ENCODE assay signal across 1 fruit fly cellular context in genomic region chr3R:23992823-23993797, dm6.
TF ChIP-seq lines count a peak whose summit lies in the region.

Gene Epp (minus strand): TSS chr3R:23992916.
Gene Rab7 (plus strand): TSS chr3R:23993008.

TF ChIP-seq in whole organism, embryonic, 481 proteins besides CTCF, POLR2A, EP300 and RAD21 (continued from another document and continues in another):
- TF ChIP-seq CG12769 (tag; optimal IDR thresholded peaks at IDR 0.05; lab: Kevin White, UChicago) (no peak), croc (GFP tag; conservative IDR thresholded peaks at IDR 0.05; lab: Robert Waterston, UW) (no peak), mld (GFP tag; IDR thresholded peaks at IDR 0.05; lab: Robert Waterston, UW; ENCODE audit: partially characterized antibody) (peak; percentile 84; the same call in 2 of the 3 replicates), Ptx1 (GFP tag; IDR thresholded peaks at IDR 0.05; lab: Robert Waterston, UW) (peak; percentile 40; the same call in 1 of the 2 replicates), Hr39 (optimal IDR thresholded peaks at IDR 0.05; lab: Kevin White, UChicago) (no peak), Hr51 (GFP tag; optimal IDR thresholded peaks at IDR 0.05; lab: Kevin White, UChicago) (peak in 1 of 2 experiments; percentile 52), schlank (tag; optimal IDR thresholded peaks at IDR 0.05; lab: Kevin White, UChicago) (no peak), hth (optimal IDR thresholded peaks at IDR 0.05; lab: Kevin White, UChicago) (no peak), YL-1 (GFP tag; optimal IDR thresholded peaks at IDR 0.05; lab: Kevin White, UChicago) (peak; percentile 98), tna (GFP tag; IDR thresholded peaks at IDR 0.05; lab: Robert Waterston, UW; ENCODE audit: partially characterized antibody) (peak; percentile 78), pan (optimal IDR thresholded peaks at IDR 0.05; lab: Kevin White, UChicago) (no peak), pan (GFP tag; optimal IDR thresholded peaks at IDR 0.05 in 1 of 2, IDR thresholded peaks at IDR 0.05 in 1 of 2) (no peak), sim (GFP tag; IDR thresholded peaks at IDR 0.05; lab: Robert Waterston, UW) (no peak), CG2875 (GFP tag; optimal IDR thresholded peaks at IDR 0.05; lab: Kevin White, UChicago) (no peak), gcm2 (GFP tag; optimal IDR thresholded peaks at IDR 0.05; lab: Kevin White, UChicago) (no peak), CG10979 (tag; optimal IDR thresholded peaks at IDR 0.05; lab: Kevin White, UChicago) (peak; percentile 19), ftz-f1 (GFP tag; optimal IDR thresholded peaks at IDR 0.05; lab: Kevin White, UChicago) (no peak), Hr78 (GFP tag; optimal IDR thresholded peaks at IDR 0.05; lab: Kevin White, UChicago) (no peak), Optix (GFP tag; IDR thresholded peaks at IDR 0.05; lab: Robert Waterston, UW) (no peak), CG4617 (GFP tag; optimal IDR thresholded peaks at IDR 0.05; lab: Kevin White, UChicago; ENCODE audit: borderline replicate concordance) (peak; percentile 90), grn (GFP tag; optimal IDR thresholded peaks at IDR 0.05; lab: Kevin White, UChicago) (peak; percentile 9), ham (GFP tag; IDR thresholded peaks at IDR 0.05; lab: Robert Waterston, UW) (no peak), NFAT (GFP tag; IDR thresholded peaks at IDR 0.05; lab: Robert Waterston, UW) (peak; percentile 66; the same call in 1 of the 2 replicates), Poxn (GFP tag; IDR thresholded peaks at IDR 0.05; lab: Robert Waterston, UW) (no peak), run (tag; optimal IDR thresholded peaks at IDR 0.05; lab: Kevin White, UChicago) (no peak), en (GFP tag; optimal IDR thresholded peaks at IDR 0.05; lab: Kevin White, UChicago) (no peak), Lim3 (GFP tag; IDR thresholded peaks at IDR 0.05; lab: Robert Waterston, UW) (no peak), Abd-B (GFP tag; optimal IDR thresholded peaks at IDR 0.05; lab: Kevin White, UChicago) (no peak), CG2678 (tag; optimal IDR thresholded peaks at IDR 0.05; lab: Kevin White, UChicago) (no peak), Fer2 (tag; optimal IDR thresholded peaks at IDR 0.05; lab: Kevin White, UChicago) (peak; percentile 23), bigmax (GFP tag; optimal IDR thresholded peaks at IDR 0.05; lab: Kevin White, UChicago) (no peak), prd (optimal IDR thresholded peaks at IDR 0.05; lab: Kevin White, UChicago) (no peak), prd (GFP tag; IDR thresholded peaks at IDR 0.05; lab: Robert Waterston, UW) (peak; percentile 43; the same call in 2 of the 3 replicates), CG6689 (GFP tag; IDR thresholded peaks at IDR 0.05; lab: Robert Waterston, UW) (no peak), fd3F (GFP tag; optimal IDR thresholded peaks at IDR 0.05; lab: Kevin White, UChicago) (no peak), dm (GFP tag; optimal IDR thresholded peaks at IDR 0.05; lab: Kevin White, UChicago) (peak; percentile 62), sd (tag; optimal IDR thresholded peaks at IDR 0.05; lab: Kevin White, UChicago) (peak; percentile 92), gt (GFP tag; IDR thresholded peaks at IDR 0.05; lab: Robert Waterston, UW) (no peak), pita (GFP tag; optimal IDR thresholded peaks at IDR 0.05; lab: Kevin White, UChicago) (no peak), pb (GFP tag; optimal IDR thresholded peaks at IDR 0.05; lab: Kevin White, UChicago) (peak; percentile 51), TFAM (GFP tag; optimal IDR thresholded peaks at IDR 0.05; lab: Kevin White, UChicago) (no peak), Side (GFP tag; optimal IDR thresholded peaks at IDR 0.05; lab: Kevin White, UChicago) (peak; percentile 0), Chrac-16 (GFP tag; optimal IDR thresholded peaks at IDR 0.05; lab: Kevin White, UChicago) (no peak), dan (GFP tag; IDR thresholded peaks at IDR 0.05; lab: Robert Waterston, UW) (no peak), zen2 (GFP tag; IDR thresholded peaks at IDR 0.05; lab: Robert Waterston, UW; ENCODE audit: partially characterized antibody) (peak; percentile 94), sens-2 (GFP tag; IDR thresholded peaks at IDR 0.05; lab: Robert Waterston, UW) (no peak), da (GFP tag; optimal IDR thresholded peaks at IDR 0.05; lab: Kevin White, UChicago) (no peak), Ssrp (tag; optimal IDR thresholded peaks at IDR 0.05; lab: Kevin White, UChicago) (no peak), NfI (GFP tag; optimal IDR thresholded peaks at IDR 0.05; lab: Kevin White, UChicago) (peak; percentile 51), CG7357 (GFP tag; IDR thresholded peaks at IDR 0.05; lab: Robert Waterston, UW) (0 out of 3 replicates have a peak, but pooled peaks have one; percentile 19), sob (GFP tag; IDR thresholded peaks at IDR 0.05; lab: Robert Waterston, UW) (peak; percentile 82), grau (tag; optimal IDR thresholded peaks at IDR 0.05; lab: Kevin White, UChicago) (peak; percentile 22), CG7963 (GFP tag; IDR thresholded peaks at IDR 0.05; lab: Robert Waterston, UW; ENCODE audit: partially characterized antibody) (peak; percentile 87), Drgx (GFP tag; IDR thresholded peaks at IDR 0.05; lab: Robert Waterston, UW) (no peak; the same call in 1 of the 2 replicates), Fer1 (GFP tag; optimal IDR thresholded peaks at IDR 0.05; lab: Kevin White, UChicago) (peak; percentile 3), Ets97D (GFP tag; optimal IDR thresholded peaks at IDR 0.05; lab: Kevin White, UChicago) (peak; percentile 73), Neu2 (GFP tag; optimal IDR thresholded peaks at IDR 0.05; lab: Kevin White, UChicago; ENCODE audit: borderline replicate concordance) (no peak), repo (GFP tag; optimal IDR thresholded peaks at IDR 0.05; lab: Kevin White, UChicago) (peak; percentile 7), abd-A (tag; optimal IDR thresholded peaks at IDR 0.05; lab: Kevin White, UChicago) (no peak), Fer3 (tag; optimal IDR thresholded peaks at IDR 0.05; lab: Kevin White, UChicago) (no peak), Dp (GFP tag; optimal IDR thresholded peaks at IDR 0.05; lab: Kevin White, UChicago) (peak; percentile 11), CoRest (tag; optimal IDR thresholded peaks at IDR 0.05; lab: Kevin White, UChicago) (peak; percentile 8), CG6654 (GFP tag; optimal IDR thresholded peaks at IDR 0.05; lab: Kevin White, UChicago) (no peak), al (GFP tag; IDR thresholded peaks at IDR 0.05; lab: Robert Waterston, UW) (0 out of 2 replicates have a peak, but pooled peaks have one; percentile 22), ap (GFP tag; IDR thresholded peaks at IDR 0.05; lab: Robert Waterston, UW) (no peak), pum (GFP tag; optimal IDR thresholded peaks at IDR 0.05; lab: Kevin White, UChicago) (no peak), CG8290 (GFP tag; optimal IDR thresholded peaks at IDR 0.05; lab: Kevin White, UChicago) (peak; percentile 23), CG8290 (tag; optimal IDR thresholded peaks at IDR 0.05; lab: Kevin White, UChicago) (peak in 1 of 2 experiments; percentile 73), Xrp1 (GFP tag; IDR thresholded peaks at IDR 0.05; lab: Robert Waterston, UW) (0 out of 2 replicates have a peak, but pooled peaks have one; percentile 24), CG11456 (GFP tag; IDR thresholded peaks at IDR 0.05; lab: Robert Waterston, UW) (0 out of 3 replicates have a peak, but pooled peaks have one; percentile 44), Scr (GFP tag; IDR thresholded peaks at IDR 0.05; lab: Robert Waterston, UW; ENCODE audit: partially characterized antibody) (peak; percentile 92), az2 (GFP tag; optimal IDR thresholded peaks at IDR 0.05; lab: Kevin White, UChicago) (no peak), Dip3 (GFP tag; optimal IDR thresholded peaks at IDR 0.05; lab: Kevin White, UChicago) (peak; percentile 40), gro (GFP tag; optimal IDR thresholded peaks at IDR 0.05; lab: Kevin White, UChicago) (peak; percentile 78), CG17328 (GFP tag; IDR thresholded peaks at IDR 0.05; lab: Robert Waterston, UW) (no peak), nerfin-2 (GFP tag; IDR thresholded peaks at IDR 0.05; lab: Robert Waterston, UW; ENCODE audit: partially characterized antibody) (peak; percentile 72), CG10462 (GFP tag; optimal IDR thresholded peaks at IDR 0.05; lab: Kevin White, UChicago) (no peak), CG6813 (GFP tag; optimal IDR thresholded peaks at IDR 0.05; lab: Kevin White, UChicago) (no peak), sima (GFP tag; optimal IDR thresholded peaks at IDR 0.05; lab: Kevin White, UChicago) (no peak), GATAe (GFP tag; conservative IDR thresholded peaks at IDR 0.05; lab: Robert Waterston, UW) (no peak), hkb (optimal IDR thresholded peaks at IDR 0.05; lab: Kevin White, UChicago) (no peak), hkb (GFP tag; IDR thresholded peaks at IDR 0.05; lab: Robert Waterston, UW) (no peak), chm (GFP tag; IDR thresholded peaks at IDR 0.05; lab: Robert Waterston, UW) (peak; percentile 58; the same call in 1 of the 2 replicates), tll (GFP tag; optimal IDR thresholded peaks at IDR 0.05; lab: Kevin White, UChicago) (peak in 1 of 2 experiments; percentile 0), wor (GFP tag; IDR thresholded peaks at IDR 0.05; lab: Robert Waterston, UW) (no peak), CG18599 (GFP tag; optimal IDR thresholded peaks at IDR 0.05; lab: Kevin White, UChicago) (peak; percentile 41), CG17385 (GFP tag; optimal IDR thresholded peaks at IDR 0.05; lab: Kevin White, UChicago) (peak; percentile 43), CG10209 (GFP tag; optimal IDR thresholded peaks at IDR 0.05; lab: Kevin White, UChicago) (no peak), dmrt11E (tag; optimal IDR thresholded peaks at IDR 0.05; lab: Kevin White, UChicago) (no peak), CG17802 (tag; optimal IDR thresholded peaks at IDR 0.05; lab: Kevin White, UChicago) (no peak), ash1 (GFP tag; optimal IDR thresholded peaks at IDR 0.05; lab: Kevin White, UChicago) (peak; percentile 29), trem (tag; optimal IDR thresholded peaks at IDR 0.05; lab: Kevin White, UChicago) (peak; percentile 54), slbo (GFP tag; IDR thresholded peaks at IDR 0.05; lab: Robert Waterston, UW) (peak; percentile 71), CG12744 (GFP tag; optimal IDR thresholded peaks at IDR 0.05; lab: Kevin White, UChicago) (peak; percentile 35), Kr (GFP tag; optimal IDR thresholded peaks at IDR 0.05; lab: Kevin White, UChicago) (no peak), C15 (GFP tag; IDR thresholded peaks at IDR 0.05; lab: Robert Waterston, UW) (no peak), Mrtf (GFP tag; IDR thresholded peaks at IDR 0.05; lab: Robert Waterston, UW) (no peak), p53 (GFP tag; optimal IDR thresholded peaks at IDR 0.05; lab: Kevin White, UChicago) (peak; percentile 32), stc (GFP tag; IDR thresholded peaks at IDR 0.05; lab: Robert Waterston, UW) (no peak), CG10267 (tag; optimal IDR thresholded peaks at IDR 0.05; lab: Kevin White, UChicago) (peak; percentile 96), Lhr (GFP tag; optimal IDR thresholded peaks at IDR 0.05; lab: Kevin White, UChicago) (peak; percentile 2), CG14710 (tag; optimal IDR thresholded peaks at IDR 0.05; lab: Kevin White, UChicago) (peak; percentile 70), CG6272 (GFP tag; IDR thresholded peaks at IDR 0.05; lab: Robert Waterston, UW) (0 out of 2 replicates have a peak, but pooled peaks have one; percentile 9), CG15073 (GFP tag; optimal IDR thresholded peaks at IDR 0.05; lab: Kevin White, UChicago) (no peak), CG6765 (GFP tag; optimal IDR thresholded peaks at IDR 0.05; lab: Kevin White, UChicago) (peak; percentile 44), CG10565 (GFP tag; optimal IDR thresholded peaks at IDR 0.05; lab: Kevin White, UChicago) (no peak), Myb (GFP tag; optimal IDR thresholded peaks at IDR 0.05; lab: Kevin White, UChicago) (peak; percentile 46), CG14667 (GFP tag; IDR thresholded peaks at IDR 0.05; lab: Robert Waterston, UW) (no peak), Sin3A (optimal IDR thresholded peaks at IDR 0.05; lab: Kevin White, UChicago) (peak; percentile 80), CG4360 (GFP tag; IDR thresholded peaks at IDR 0.05; lab: Robert Waterston, UW) (peak; percentile 82), CG13624 (GFP tag; optimal IDR thresholded peaks at IDR 0.05; lab: Kevin White, UChicago) (peak; percentile 97), tx (GFP tag; optimal IDR thresholded peaks at IDR 0.05; lab: Kevin White, UChicago) (peak; percentile 55), kah (GFP tag; optimal IDR thresholded peaks at IDR 0.05; lab: Kevin White, UChicago) (no peak), MBD-R2 (GFP tag; IDR thresholded peaks at IDR 0.05; lab: Robert Waterston, UW) (peak; percentile 84), crc (GFP tag; optimal IDR thresholded peaks at IDR 0.05; lab: Kevin White, UChicago) (no peak), Dfd (GFP tag; optimal IDR thresholded peaks at IDR 0.05; lab: Kevin White, UChicago) (no peak), odd (GFP tag; optimal IDR thresholded peaks at IDR 0.05; lab: Kevin White, UChicago) (peak; percentile 12), slp2 (GFP tag; optimal IDR thresholded peaks at IDR 0.05; lab: Kevin White, UChicago) (peak; percentile 5), disco-r (GFP tag; optimal IDR thresholded peaks at IDR 0.05; lab: Kevin White, UChicago) (no peak), CG34224 (GFP tag; IDR thresholded peaks at IDR 0.05; lab: Robert Waterston, UW; ENCODE audit: partially characterized antibody) (peak; percentile 92), MESR4 (GFP tag; optimal IDR thresholded peaks at IDR 0.05; lab: Kevin White, UChicago) (peak; percentile 99), CG10321 (GFP tag; IDR thresholded peaks at IDR 0.05; lab: Robert Waterston, UW) (peak; percentile 46; the same call in 1 of the 2 replicates), Doc3 (GFP tag; IDR thresholded peaks at IDR 0.05; lab: Robert Waterston, UW; ENCODE audit: partially characterized antibody) (peak; percentile 84), CG4404 (GFP tag; IDR thresholded peaks at IDR 0.05; lab: Robert Waterston, UW) (no peak), CG11085 (GFP tag; IDR thresholded peaks at IDR 0.05; lab: Robert Waterston, UW) (no peak; the same call in 1 of the 2 replicates), CG42726 (GFP tag; IDR thresholded peaks at IDR 0.05; lab: Robert Waterston, UW; ENCODE audit: partially characterized antibody) (peak; percentile 93), CkIIα-i1 (GFP tag; IDR thresholded peaks at IDR 0.05; lab: Robert Waterston, UW) (no peak), sc (optimal IDR thresholded peaks at IDR 0.05; lab: Kevin White, UChicago) (no peak), sc (GFP tag; optimal IDR thresholded peaks at IDR 0.05; lab: Kevin White, UChicago) (no peak), CG13424 (tag; optimal IDR thresholded peaks at IDR 0.05; lab: Kevin White, UChicago) (peak; percentile 19), Dek (tag; optimal IDR thresholded peaks at IDR 0.05; lab: Kevin White, UChicago) (no peak), CG11398 (GFP tag; optimal IDR thresholded peaks at IDR 0.05; lab: Kevin White, UChicago) (no peak)
